Worm (Caenorhabditis elegans) whole organism, L1 larva: ENCODE results near the gene Y46C8AM.1.

Experiments used
- C16A3.4 ChIP-seq: fragments of 150-350 bp; optimal IDR thresholded peaks from 2 replicates; lab custom pipeline; 2014; ENCODE audit warnings: missing biosample characterization, missing genetic modification characterization
- aha-1 ChIP-seq: fragments of 150-350 bp; optimal IDR thresholded peaks from 2 replicates; lab custom pipeline; 2014; ENCODE audit warnings: missing biosample characterization, missing genetic modification characterization
- alr-1 ChIP-seq: fragments of 200-800 bp; sonication (Bioruptor generic); optimal IDR thresholded peaks from 2 replicates; lab custom pipeline; 2018; ENCODE audit warnings: borderline replicate concordance, mild to moderate bottlenecking, missing genetic modification characterization, missing compliant biosample characterization
- ama-1 ChIP-seq: fragments of 150-350 bp; optimal IDR thresholded peaks from 2 replicates; lab custom pipeline; 2014
- blmp-1 ChIP-seq: fragments of 150-350 bp; optimal IDR thresholded peaks from 2 replicates; lab custom pipeline; 2014; ENCODE audit warnings: missing biosample characterization, missing genetic modification characterization
- ceh-63 ChIP-seq: fragments of 200-800 bp; sonication (Bioruptor generic); optimal IDR thresholded peaks from 2 replicates; lab custom pipeline; 2018; ENCODE audit warnings: mild to moderate bottlenecking, missing genetic modification characterization, missing compliant biosample characterization
- ceh-82 ChIP-seq, 3 experiments: fragments of 150-350 bp in 1 of 3; sonication (generic microtip) in 2 of 3; optimal IDR thresholded peaks; 2 replicates each; lab custom pipeline; 2014 to 2017; ENCODE audit warnings: missing biosample characterization in 3 of 3, missing genetic modification characterization in 3 of 3
- efl-1 ChIP-seq, 4 experiments: fragments of 150-350 bp; optimal IDR thresholded peaks in 3 of 4; peaks in 1 of 4; 1 replicate in 1 of 4; 2 replicates in 3 of 4; lab custom pipeline; 2014; ENCODE audit warnings: missing biosample characterization in 2 of 4, missing genetic modification characterization in 2 of 4, missing genetic modification reagents in 2 of 4
- efl-3 ChIP-seq: fragments of 200-800 bp; sonication (Bioruptor generic); optimal IDR thresholded peaks from 2 replicates; lab custom pipeline; 2018; ENCODE audit warnings: mild to moderate bottlenecking, missing genetic modification characterization, missing compliant biosample characterization
- elt-2 ChIP-seq: sonication (generic microtip); optimal IDR thresholded peaks from 2 replicates; lab custom pipeline; 2016; ENCODE audit warnings: missing genetic modification characterization, mild to moderate bottlenecking, inconsistent platforms, missing compliant biosample characterization, missing genetic modification reagents
- fkh-10 ChIP-seq: sonication (generic microtip); optimal IDR thresholded peaks from 2 replicates; lab custom pipeline; 2017; ENCODE audit warnings: missing biosample characterization, missing genetic modification reagents, missing genetic modification characterization
- hlh-17 ChIP-seq: fragments of 200-800 bp; sonication (Bioruptor generic); optimal IDR thresholded peaks from 2 replicates; lab custom pipeline; 2018; ENCODE audit warnings: missing genetic modification characterization, mild to moderate bottlenecking, missing compliant biosample characterization, moderate library complexity, borderline replicate concordance
- hlh-4 ChIP-seq: sonication (generic microtip); optimal IDR thresholded peaks from 2 replicates; lab custom pipeline; 2016; ENCODE audit warnings: mild to moderate bottlenecking, missing genetic modification characterization, missing compliant biosample characterization
- hpl-2 ChIP-seq: fragments of 150-350 bp; optimal IDR thresholded peaks from 2 replicates; lab custom pipeline; 2014; ENCODE audit warnings: missing biosample characterization, missing genetic modification reagents, missing genetic modification characterization
- irx-1 ChIP-seq: sonication (generic microtip); optimal IDR thresholded peaks from 2 replicates; lab custom pipeline; 2016; ENCODE audit warnings: missing genetic modification characterization, missing compliant biosample characterization
- lin-13 ChIP-seq: fragments of 150-350 bp; optimal IDR thresholded peaks from 2 replicates; lab custom pipeline; 2014; ENCODE audit warnings: missing biosample characterization, missing genetic modification reagents, missing genetic modification characterization
- lin-14 ChIP-seq: fragments of 200-800 bp; sonication (Bioruptor generic); optimal IDR thresholded peaks from 2 replicates; lab custom pipeline; 2018; ENCODE audit warnings: mild to moderate bottlenecking, missing genetic modification characterization, moderate library complexity, missing compliant biosample characterization
- lin-35 ChIP-seq, 2 experiments: fragments of 150-350 bp; optimal IDR thresholded peaks; 2 replicates each; lab custom pipeline; 2014; ENCODE audit warnings: missing biosample characterization in 2 of 2, missing genetic modification characterization in 2 of 2, missing genetic modification reagents in 2 of 2
- lin-39 ChIP-seq: fragments of 150-350 bp; optimal IDR thresholded peaks from 2 replicates; lab custom pipeline; 2014; ENCODE audit warnings: missing biosample characterization, missing genetic modification reagents, missing genetic modification characterization
- mab-9 ChIP-seq: fragments of 200-800 bp; sonication (Bioruptor generic); IDR thresholded peaks from 2 replicates; pipeline ENCODE4 v1.3.6; 2022; ENCODE audit warnings: missing genetic modification reagents, missing genetic modification characterization, missing compliant biosample characterization
- mef-2 ChIP-seq: fragments of 150-350 bp; optimal IDR thresholded peaks from 2 replicates; lab custom pipeline; 2014; ENCODE audit warnings: missing biosample characterization, missing genetic modification characterization
- nhr-12 ChIP-seq: sonication (generic microtip); optimal IDR thresholded peaks from 2 replicates; lab custom pipeline; 2017; ENCODE audit warnings: missing biosample characterization, missing genetic modification characterization
- nhr-19 ChIP-seq: fragments of 200-800 bp; sonication (Bioruptor generic); conservative IDR thresholded peaks from 2 replicates; pipeline ENCODE4 v1.3.6; 2022; ENCODE audit warnings: missing genetic modification characterization, missing compliant biosample characterization
- nhr-76 ChIP-seq: sonication (generic microtip); optimal IDR thresholded peaks from 2 replicates; lab custom pipeline; 2017; ENCODE audit warnings: missing biosample characterization, missing genetic modification characterization
- nhr-90 ChIP-seq: sonication (generic microtip); optimal IDR thresholded peaks from 2 replicates; lab custom pipeline; 2016; ENCODE audit warnings: mild to moderate bottlenecking, missing genetic modification characterization, missing compliant biosample characterization; ENCODE audit not compliant: poor library complexity
- pag-3 ChIP-seq: sonication (generic microtip); optimal IDR thresholded peaks from 2 replicates; lab custom pipeline; 2017; ENCODE audit warnings: missing genetic modification characterization, mild to moderate bottlenecking, missing compliant biosample characterization, antibody characterized with exemption, borderline replicate concordance; ENCODE audit not compliant: insufficient read depth
- rnt-1 ChIP-seq: sonication (generic microtip); optimal IDR thresholded peaks from 2 replicates; lab custom pipeline; 2016; ENCODE audit warnings: mild to moderate bottlenecking, missing genetic modification characterization, moderate library complexity, missing compliant biosample characterization
- skn-1 ChIP-seq: fragments of 150-350 bp; optimal IDR thresholded peaks from 2 replicates; lab custom pipeline; 2014; ENCODE audit warnings: missing biosample characterization, missing genetic modification characterization
- snu-23 ChIP-seq: sonication (generic microtip); optimal IDR thresholded peaks from 2 replicates; lab custom pipeline; 2016; ENCODE audit warnings: missing genetic modification characterization, missing compliant biosample characterization
- sup-37 ChIP-seq: fragments of 200-800 bp; sonication (Bioruptor generic); optimal IDR thresholded peaks from 2 replicates; lab custom pipeline; 2018; ENCODE audit warnings: mild to moderate bottlenecking, missing genetic modification characterization, missing compliant biosample characterization
- swsn-7 ChIP-seq: sonication (generic microtip); optimal IDR thresholded peaks from 2 replicates; lab custom pipeline; 2016; ENCODE audit warnings: missing genetic modification characterization, missing compliant biosample characterization

The Y46C8AM.1 gene

DNA sequence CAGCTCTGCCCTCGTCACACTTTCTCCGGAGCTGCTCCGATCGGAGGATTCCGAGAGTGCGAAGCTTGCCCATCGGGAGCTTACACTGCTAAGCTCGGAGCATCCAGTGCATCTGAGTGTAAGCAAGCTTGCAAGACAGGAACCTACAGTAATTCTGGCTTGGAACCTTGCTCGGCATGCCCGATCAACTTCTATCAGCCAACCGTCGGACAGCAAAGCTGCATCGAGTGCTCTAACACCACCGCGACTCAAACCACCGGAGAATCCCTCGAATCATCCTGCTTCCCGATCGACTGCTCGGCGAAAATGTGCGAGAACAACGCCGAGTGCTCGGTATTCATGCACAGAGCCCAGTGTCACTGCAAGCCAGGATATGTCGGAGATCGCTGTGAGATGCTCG, 41.5 kb downstream of the Y46C8AM.1 start:
- TF ChIP-seq irx-1 (tag; lab: Kevin White, UChicago) (no peak), pag-3 (no peak), nhr-12 (no peak), snu-23 (GFP tag; lab: Kevin White, UChicago) (no peak), nhr-90 (tag; lab: Kevin White, UChicago) (no peak), skn-1 (no peak), hpl-2 (no peak)

DNA sequence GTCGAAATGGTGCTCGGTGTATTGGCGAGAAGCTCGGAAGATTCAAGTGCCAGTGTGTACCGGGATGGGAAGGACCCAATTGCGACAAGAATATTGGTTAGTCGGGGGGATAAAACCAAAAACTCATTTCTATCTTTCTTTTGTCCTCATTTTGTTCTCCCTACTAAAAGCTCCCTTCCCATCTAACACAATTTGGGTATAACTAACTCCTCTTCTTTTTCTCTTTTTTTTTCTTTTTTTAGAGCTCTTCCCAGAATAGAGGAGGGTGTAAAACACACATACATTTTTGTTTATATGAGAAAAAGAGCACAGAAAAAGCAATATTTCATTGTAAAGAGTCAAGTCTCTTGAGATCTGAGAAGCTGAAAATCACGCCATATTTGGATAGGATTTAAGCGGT, 42.5 kb downstream of the Y46C8AM.1 start:
- TF ChIP-seq sup-37 (no peak), nhr-76 (tag; lab: Kevin White, UChicago) (no peak), lin-14 (peak; percentile 58), C16A3.4 (no peak), fkh-10 (GFP tag; lab: Kevin White, UChicago) (peak; percentile 42), ama-1 (lab: Kevin White, UChicago) (no peak), aha-1 (no peak), hlh-17 (GFP tag; lab: Kevin White, UChicago) (no peak), mab-9 (GFP tag; lab: Robert Waterston, UW) (no peak), nhr-19 (GFP tag; lab: Robert Waterston, UW) (no peak), lin-13 (GFP tag; lab: Kevin White, UChicago) (no peak), swsn-7 (tag; lab: Kevin White, UChicago) (no peak)

DNA sequence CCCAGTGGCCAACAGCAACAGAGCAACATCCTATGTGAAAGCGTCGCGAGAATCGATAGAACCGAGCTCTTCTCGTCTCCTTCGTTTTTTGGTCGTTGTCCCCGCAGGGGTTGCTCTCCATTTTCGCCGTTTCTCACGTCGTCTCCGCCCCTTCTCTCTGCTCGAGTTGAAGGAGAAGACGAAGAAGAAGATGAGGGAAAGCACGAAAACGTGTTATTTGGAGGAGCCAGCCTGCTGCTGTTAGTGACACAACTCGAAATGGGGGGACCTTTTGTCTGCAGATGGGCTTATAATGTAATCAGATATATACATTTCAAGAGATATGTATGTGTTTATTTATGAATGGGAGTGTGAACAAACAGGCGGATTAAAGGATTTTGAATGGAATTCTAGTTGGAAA, 45.0 kb downstream of the Y46C8AM.1 start, which contains the start of gene W02C12.2:
Gene W02C12.2 (minus strand): TSS at position 277 of the 400 bp plus-strand sequence.
- TF ChIP-seq lin-14, result peak; percentile 71
- TF ChIP-seq hlh-4 (tag; lab: Kevin White, UChicago), result no peak
- TF ChIP-seq lin-35 (GFP tag; optimal IDR thresholded peaks at IDR 0.05; lab: Kevin White, UChicago), result peak in 1 of 2 experiments; percentile 9
- TF ChIP-seq swsn-7 (tag; lab: Kevin White, UChicago), result no peak
- TF ChIP-seq rnt-1 (tag; lab: Kevin White, UChicago), result peak; percentile 6
- TF ChIP-seq snu-23 (GFP tag; lab: Kevin White, UChicago), result no peak
- TF ChIP-seq aha-1, result no peak
- TF ChIP-seq ceh-82 (tag; optimal IDR thresholded peaks at IDR 0.05; lab: Kevin White, UChicago), result peak in 1 of 3 experiments; percentile 44

DNA sequence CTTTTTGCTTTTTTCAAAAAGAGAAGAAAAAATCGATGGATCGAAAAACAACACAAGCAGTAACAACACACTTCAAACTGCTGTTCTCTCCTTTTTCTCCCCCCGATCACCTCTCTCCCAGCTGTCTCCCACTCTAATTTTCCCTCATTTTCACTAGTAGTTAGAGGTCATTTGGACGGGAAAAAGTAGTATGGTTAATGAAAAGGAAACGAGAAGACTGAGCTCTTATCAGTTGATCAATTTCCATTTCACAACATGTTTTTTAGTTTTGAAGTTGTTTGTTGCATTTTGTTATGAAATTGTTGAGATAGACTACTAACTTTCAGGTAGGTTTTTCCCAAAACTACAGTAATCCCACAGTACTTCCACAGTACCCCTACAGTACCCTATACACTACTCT, 45.8 kb downstream of the Y46C8AM.1 start:
- TF ChIP-seq alr-1 (no peak), blmp-1 (tag; lab: Kevin White, UChicago) (peak; percentile 95), efl-1 (optimal IDR thresholded peaks at IDR 0.05; lab: Kevin White, UChicago) (no peak), efl-1 (GFP tag; optimal IDR thresholded peaks at IDR 0.05 in 1 of 2; lab: Kevin White, UChicago) (peak in 1 of 2 experiments; percentile 1), ceh-63 (GFP tag; lab: Kevin White, UChicago) (no peak), efl-3 (GFP tag; lab: Kevin White, UChicago) (no peak), lin-14 (peak; percentile 34)

DNA sequence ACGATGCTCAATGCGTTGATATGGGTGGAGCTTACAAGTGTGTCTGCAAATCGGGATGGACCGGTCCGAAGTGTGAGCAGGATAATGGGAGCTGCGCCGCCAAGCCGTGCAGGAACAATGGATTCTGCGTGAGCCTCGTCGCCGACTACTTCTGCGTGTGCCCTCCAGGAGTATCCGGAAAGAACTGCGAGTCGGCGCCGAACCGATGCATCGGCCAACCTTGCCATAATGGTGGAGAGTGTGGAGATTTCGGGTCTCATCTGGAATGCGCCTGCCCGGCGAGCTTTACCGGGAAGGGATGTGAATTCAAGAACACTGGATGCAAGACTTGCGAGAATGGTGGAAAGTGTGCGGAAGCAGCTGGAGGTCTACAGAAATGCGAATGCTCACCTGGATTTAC, 47.2 kb downstream of the Y46C8AM.1 start:
- no peak for TF ChIP-seq hlh-4 (tag; lab: Kevin White, UChicago)
- TF ChIP-seq lin-39 (tag; lab: Kevin White, UChicago), result no peak
- no peak for TF ChIP-seq efl-1 (optimal IDR thresholded peaks at IDR 0.05; lab: Kevin White, UChicago)
- TF ChIP-seq efl-1 (GFP tag; optimal IDR thresholded peaks at IDR 0.05 in 1 of 2; lab: Kevin White, UChicago), result peak in 1 of 2 experiments; percentile 12
- no peak for TF ChIP-seq elt-2 (tag; lab: Kevin White, UChicago)
- no peak for TF ChIP-seq mef-2 (tag; lab: Kevin White, UChicago)
- TF ChIP-seq, all 84 proteins: peak for 1

DNA sequence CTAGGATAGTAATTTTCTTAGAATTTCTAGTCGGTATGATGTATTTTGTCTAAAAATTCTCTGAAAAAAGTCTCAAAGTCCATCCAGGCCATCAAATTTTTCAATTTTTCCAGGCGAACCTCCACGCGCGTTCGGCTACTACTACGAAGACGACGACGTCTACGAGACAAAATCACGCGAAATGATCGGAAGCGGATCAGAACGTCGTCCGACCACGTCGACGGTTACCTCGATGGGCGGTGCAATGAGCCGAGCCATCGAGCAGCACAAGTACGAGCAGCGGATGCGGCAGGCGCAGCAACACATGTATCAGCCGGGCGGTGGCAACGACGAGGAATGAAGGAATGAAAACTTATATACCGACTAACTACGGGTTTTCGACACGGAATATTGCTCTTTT, 50.9 kb downstream of the Y46C8AM.1 start:
- no peak for TF ChIP-seq ceh-82 (tag; optimal IDR thresholded peaks at IDR 0.05; lab: Kevin White, UChicago)
